Fruit fly (Drosophila melanogaster) whole organism, embryonic: ENCODE data around the gene CG5003.

Source experiments
- CG2199 ChIP-seq: fragments of 200-800 bp; sonication (Bioruptor generic); IDR thresholded peaks from 3 replicates; pipeline ENCODE4 v1.3.6; 2022; ENCODE audit warnings: missing biosample characterization, missing genetic modification characterization
- CG34422 ChIP-seq: fragments of 200-800 bp; sonication (Bioruptor generic); IDR thresholded peaks from 3 replicates; pipeline ENCODE4 v1.3.6; 2022; ENCODE audit warnings: missing biosample characterization, missing genetic modification characterization
- Nf-YB ChIP-seq: fragments of 200-800 bp; sonication (Bioruptor generic); optimal IDR thresholded peaks from 3 replicates; lab custom pipeline; 2019; ENCODE audit warnings: missing biosample characterization, mild to moderate bottlenecking, missing genetic modification characterization, moderate library complexity
- abd-A ChIP-seq: fragments of 200-800 bp; sonication (Bioruptor generic); optimal IDR thresholded peaks from 3 replicates; lab custom pipeline; 2019; ENCODE audit warnings: missing biosample characterization, mild to moderate bottlenecking, missing genetic modification characterization, moderate library complexity
- ewg ChIP-seq: fragments of 200-800 bp; sonication (Bioruptor generic); optimal IDR thresholded peaks from 3 replicates; lab custom pipeline; 2017; ENCODE audit warnings: mild to moderate bottlenecking, missing biosample characterization, missing genetic modification reagents, missing genetic modification characterization
- hth ChIP-seq: fragments of >200 bp; optimal IDR thresholded peaks from 2 replicates; lab custom pipeline; 2017; ENCODE audit warnings: inconsistent platforms
- nmo ChIP-seq: fragments of 200-800 bp; sonication (Bioruptor generic); optimal IDR thresholded peaks from 2 replicates; lab custom pipeline; 2018; ENCODE audit warnings: missing biosample characterization, mild to moderate bottlenecking, missing genetic modification characterization, moderate library complexity
- scrt ChIP-seq: fragments of 200-800 bp; sonication (Bioruptor generic); optimal IDR thresholded peaks from 2 replicates; lab custom pipeline; 2018; ENCODE audit warnings: missing biosample characterization, mild to moderate bottlenecking, missing genetic modification characterization, moderate library complexity
- stwl ChIP-seq: fragments of 200-800 bp; sonication (Bioruptor generic); optimal IDR thresholded peaks from 3 replicates; lab custom pipeline; 2018; ENCODE audit warnings: missing biosample characterization, mild to moderate bottlenecking, missing genetic modification characterization, moderate library complexity

The CG5003 gene

DNA sequence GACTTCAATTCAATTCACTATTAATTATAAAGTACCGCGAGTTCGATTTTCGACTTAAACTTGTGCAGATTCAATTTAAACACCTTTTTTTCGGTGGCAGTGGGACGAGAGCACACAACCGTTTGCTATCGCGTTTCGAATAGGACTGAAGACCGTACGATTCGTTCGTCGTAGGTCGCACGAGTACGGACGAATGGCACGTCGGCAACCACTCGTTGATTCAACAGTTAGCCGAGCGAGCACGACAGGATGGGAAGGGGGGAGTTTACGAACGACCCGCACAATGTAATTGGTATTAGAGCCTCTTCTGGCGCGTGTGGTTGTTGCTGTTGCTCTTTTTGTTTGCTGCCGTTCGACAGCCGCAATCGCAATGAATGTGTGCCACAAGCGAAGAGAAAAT is 10.6 kb downstream of the CG5003 start, which contains the start of gene CG34353 (continued):
- TF ChIP-seq CG2199 (GFP tag; lab: Robert Waterston, UW) (0 out of 3 replicates have a peak, but pooled peaks have one; percentile 21), Nf-YB (GFP tag; lab: Kevin White, UChicago) (peak; percentile 63), hth (no peak)

DNA sequence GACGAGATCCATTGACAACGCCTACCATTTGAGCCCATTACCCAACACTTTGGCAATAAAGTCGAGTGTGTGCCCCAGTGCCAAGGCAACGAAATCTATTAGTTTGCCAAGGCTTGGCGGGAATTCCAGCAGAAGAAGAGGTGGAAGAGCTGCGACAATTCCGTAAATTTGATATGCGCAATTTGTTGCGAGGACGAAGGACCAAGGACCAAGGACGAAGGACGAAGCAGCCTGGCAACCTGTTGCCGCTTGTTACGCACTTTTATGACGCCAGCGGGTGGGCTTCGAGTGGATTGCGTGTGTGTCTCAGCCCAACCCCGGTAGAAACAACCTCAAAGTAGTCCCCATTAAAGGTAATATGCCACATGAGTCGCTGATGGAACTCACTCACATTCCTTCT is 28.2 kb downstream of the CG5003 start:
- TF ChIP-seq scrt (peak; percentile 93), CG34422 (GFP tag; lab: Robert Waterston, UW) (0 out of 3 replicates have a peak, but pooled peaks have one; percentile 17), abd-A (tag; lab: Kevin White, UChicago) (peak; percentile 89), nmo (GFP tag; lab: Kevin White, UChicago) (no peak)

DNA sequence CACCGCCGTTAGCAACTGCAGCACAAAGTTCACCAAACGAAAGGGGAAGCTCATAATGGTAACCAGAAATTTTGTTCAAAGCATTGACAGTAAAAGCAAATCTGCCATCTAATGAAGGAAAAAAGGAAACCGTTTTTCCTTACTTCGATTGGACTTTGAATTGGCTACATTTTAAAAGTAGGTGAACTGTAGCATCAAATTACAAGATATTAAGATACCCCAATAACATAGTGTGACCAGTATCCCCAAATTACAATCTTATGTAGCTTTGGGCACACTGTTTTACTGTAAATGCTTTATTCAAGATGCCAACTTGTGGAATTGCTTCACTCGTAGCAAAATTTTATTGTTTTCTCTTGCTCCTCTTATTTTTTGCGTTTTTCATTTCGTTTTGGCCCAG is 44.0 kb downstream of the CG5003 start, which contains the start of gene CG12426:
TSS of gene CG12426 (minus strand) at position 101 of the 400 bp plus-strand sequence.
- TF ChIP-seq stwl = peak; percentile 41
- TF ChIP-seq ewg (GFP tag; lab: Kevin White, UChicago) = no peak
